Worm (Caenorhabditis elegans) whole organism, midembryonic: Measurements from ENCODE around the gene pitp-1.

Experiments
- T22C8.4 ChIP-seq: fragments of 200-800 bp; sonication (Bioruptor generic); IDR thresholded peaks from 2 replicates; pipeline ENCODE4 v1.3.6; 2022; ENCODE audit warnings: missing genetic modification characterization, missing compliant biosample characterization
- cog-1 ChIP-seq: sonication (generic microtip); optimal IDR thresholded peaks from 2 replicates; lab custom pipeline; 2016; ENCODE audit warnings: missing genetic modification characterization, missing compliant biosample characterization
- flt-1 ChIP-seq: fragments of 200-800 bp; sonication (Bioruptor generic); IDR thresholded peaks from 2 replicates; pipeline ENCODE4 v1.3.6; 2022; ENCODE audit warnings: missing genetic modification characterization, missing compliant biosample characterization
- med-1 ChIP-seq: sonication (generic microtip); optimal IDR thresholded peaks from 2 replicates; lab custom pipeline; 2017; ENCODE audit warnings: missing genetic modification characterization, mild to moderate bottlenecking, missing compliant biosample characterization, antibody characterized with exemption, missing genetic modification reagents; ENCODE audit not compliant: insufficient read depth
- ref-1 ChIP-seq: fragments of 200-800 bp; sonication (Bioruptor generic); conservative IDR thresholded peaks from 2 replicates; pipeline ENCODE4 v1.3.6; 2022; ENCODE audit warnings: missing genetic modification reagents, missing genetic modification characterization, missing compliant biosample characterization
- tab-1 ChIP-seq: fragments of 200-800 bp; sonication (Bioruptor generic); IDR thresholded peaks from 2 replicates; pipeline ENCODE4 v1.3.6; 2022; ENCODE audit warnings: missing genetic modification characterization, missing compliant biosample characterization
- ztf-29 ChIP-seq: fragments of 200-800 bp; sonication (Bioruptor generic); IDR thresholded peaks from 2 replicates; pipeline ENCODE4 v1.3.6; 2022; ENCODE audit warnings: missing genetic modification reagents, missing genetic modification characterization, missing compliant biosample characterization

DNA sequence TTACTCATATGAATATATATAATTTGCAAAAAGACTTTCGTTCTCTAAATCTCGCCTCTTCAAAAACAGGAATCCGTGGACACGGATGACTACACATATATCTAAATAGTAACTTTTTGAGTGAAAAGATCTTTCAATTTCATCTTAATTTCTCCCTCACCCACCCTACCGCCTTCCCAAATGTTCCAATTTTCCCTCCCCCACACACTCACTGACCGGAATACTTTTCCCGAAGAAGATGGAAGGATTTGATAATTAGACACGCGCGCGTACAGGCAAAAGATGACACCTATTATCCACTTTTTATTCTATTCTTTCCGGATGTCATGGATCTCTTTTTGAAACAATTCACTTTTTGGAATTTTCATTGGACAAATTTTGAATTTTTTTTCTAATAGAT, 48.6 kb downstream of the pitp-1 start:
- TF ChIP-seq cog-1 (tag; lab: Kevin White, UChicago) (no peak), flt-1 (GFP tag; lab: Robert Waterston, UW) (no peak), ztf-29 (GFP tag; lab: Robert Waterston, UW) (no peak), tab-1 (no peak), ref-1 (GFP tag; lab: Robert Waterston, UW) (no peak), T22C8.4 (GFP tag; lab: Robert Waterston, UW) (no peak), med-1 (no peak)
